Worm (Caenorhabditis elegans) whole organism, L3 larva: ENCODE data around the gene nmat-1.

Source experiments
- R02D3.7 ChIP-seq: fragments of 150-350 bp; optimal IDR thresholded peaks from 2 replicates; lab custom pipeline; 2014; ENCODE audit warnings: missing biosample characterization, missing genetic modification characterization
- ZK546.5 ChIP-seq: sonication (generic microtip); optimal IDR thresholded peaks from 2 replicates; lab custom pipeline; 2017; ENCODE audit warnings: missing biosample characterization, missing genetic modification characterization
- ama-1 ChIP-seq: fragments of 150-350 bp; optimal IDR thresholded peaks from 2 replicates; lab custom pipeline; 2018
- ceh-16 ChIP-seq: sonication (generic microtip); optimal IDR thresholded peaks from 2 replicates; lab custom pipeline; 2017; ENCODE audit warnings: missing biosample characterization, missing genetic modification characterization
- ceh-28 ChIP-seq: fragments of 150-350 bp; optimal IDR thresholded peaks from 2 replicates; lab custom pipeline; 2014; ENCODE audit warnings: missing biosample characterization, missing genetic modification reagents, missing genetic modification characterization
- ceh-82 ChIP-seq: fragments of 150-350 bp; optimal IDR thresholded peaks from 2 replicates; lab custom pipeline; 2014; ENCODE audit warnings: missing biosample characterization, missing genetic modification characterization
- ceh-9 ChIP-seq: sonication (generic microtip); optimal IDR thresholded peaks from 2 replicates; lab custom pipeline; 2018; ENCODE audit warnings: missing biosample characterization, missing genetic modification characterization
- egl-27 ChIP-seq: sonication (generic microtip); optimal IDR thresholded peaks from 4 replicates; lab custom pipeline; 2017; ENCODE audit warnings: missing biosample characterization, missing genetic modification reagents, missing genetic modification characterization
- egl-5 ChIP-seq: fragments of 150-350 bp; optimal IDR thresholded peaks from 2 replicates; lab custom pipeline; 2017; ENCODE audit warnings: missing biosample characterization, missing genetic modification reagents, missing genetic modification characterization, inconsistent platforms
- elt-1 ChIP-seq: fragments of 150-350 bp; optimal IDR thresholded peaks from 2 replicates; lab custom pipeline; 2014; ENCODE audit warnings: missing biosample characterization, missing genetic modification characterization
- elt-2 ChIP-seq: sonication (generic microtip); optimal IDR thresholded peaks from 2 replicates; lab custom pipeline; 2016; ENCODE audit warnings: missing genetic modification reagents, mild to moderate bottlenecking, missing genetic modification characterization, missing compliant biosample characterization
- elt-3 ChIP-seq, 3 experiments: fragments of 150-350 bp in 1 of 3; sonication (generic microtip) in 2 of 3; optimal IDR thresholded peaks; 2 replicates in 2 of 3; 4 replicates in 1 of 3; lab custom pipeline; 2014 to 2017; ENCODE audit warnings: missing biosample characterization in 3 of 3, missing genetic modification characterization in 3 of 3
- eor-1 ChIP-seq, 2 experiments: fragments of 150-350 bp; optimal IDR thresholded peaks; 2 replicates each; lab custom pipeline; 2014 to 2018; ENCODE audit warnings: missing biosample characterization in 2 of 2, missing genetic modification characterization in 2 of 2
- fkh-10 ChIP-seq: sonication (generic microtip); optimal IDR thresholded peaks from 2 replicates; lab custom pipeline; 2017; ENCODE audit warnings: missing biosample characterization, missing genetic modification reagents, missing genetic modification characterization
- fkh-2 ChIP-seq: fragments of 150-350 bp; optimal IDR thresholded peaks from 2 replicates; lab custom pipeline; 2014; ENCODE audit warnings: missing biosample characterization, missing genetic modification reagents, missing genetic modification characterization
- fos-1 ChIP-seq: fragments of 150-350 bp; optimal IDR thresholded peaks from 2 replicates; lab custom pipeline; 2014; ENCODE audit warnings: missing biosample characterization, missing genetic modification characterization
- hmg-11 ChIP-seq: sonication (generic microtip); optimal IDR thresholded peaks from 2 replicates; lab custom pipeline; 2016; ENCODE audit warnings: missing genetic modification characterization, missing compliant biosample characterization
- jun-1 ChIP-seq: fragments of 150-350 bp; optimal IDR thresholded peaks from 2 replicates; lab custom pipeline; 2014; ENCODE audit warnings: missing biosample characterization, missing genetic modification reagents, missing genetic modification characterization
- lin-15B ChIP-seq: fragments of 150-350 bp; optimal IDR thresholded peaks from 2 replicates; lab custom pipeline; 2014; ENCODE audit warnings: missing biosample characterization, missing genetic modification characterization
- lin-39 ChIP-seq: fragments of 150-350 bp; optimal IDR thresholded peaks from 2 replicates; lab custom pipeline; 2018; ENCODE audit warnings: missing biosample characterization, missing genetic modification reagents, missing genetic modification characterization
- lsy-12 ChIP-seq: sonication (generic microtip); optimal IDR thresholded peaks from 2 replicates; lab custom pipeline; 2016; ENCODE audit warnings: mild to moderate bottlenecking, missing genetic modification characterization, missing compliant biosample characterization
- mdl-1 ChIP-seq: fragments of 150-350 bp; optimal IDR thresholded peaks from 2 replicates; lab custom pipeline; 2014; ENCODE audit warnings: missing biosample characterization, missing genetic modification characterization
- mml-1 ChIP-seq: fragments of 150-350 bp; sonication (generic microtip); optimal IDR thresholded peaks from 3 replicates; lab custom pipeline; 2014; ENCODE audit warnings: missing biosample characterization, missing genetic modification characterization
- nhr-11 ChIP-seq: fragments of 150-350 bp; optimal IDR thresholded peaks from 2 replicates; lab custom pipeline; 2014; ENCODE audit warnings: missing biosample characterization, missing genetic modification characterization
- nhr-12 ChIP-seq: fragments of 150-350 bp; optimal IDR thresholded peaks from 2 replicates; lab custom pipeline; 2014; ENCODE audit warnings: missing biosample characterization, missing genetic modification characterization
- nhr-23 ChIP-seq: fragments of 150-350 bp; optimal IDR thresholded peaks from 2 replicates; lab custom pipeline; 2014; ENCODE audit warnings: missing biosample characterization, missing genetic modification reagents, missing genetic modification characterization
- nhr-237 ChIP-seq: fragments of 150-350 bp; optimal IDR thresholded peaks from 2 replicates; lab custom pipeline; 2014; ENCODE audit warnings: missing biosample characterization, missing genetic modification characterization
- nhr-25 ChIP-seq: sonication (generic microtip); optimal IDR thresholded peaks from 2 replicates; lab custom pipeline; 2017; ENCODE audit warnings: missing biosample characterization, missing genetic modification characterization
- nhr-28 ChIP-seq: fragments of 150-350 bp; optimal IDR thresholded peaks from 2 replicates; lab custom pipeline; 2014; ENCODE audit warnings: missing biosample characterization, missing genetic modification characterization
- nhr-43 ChIP-seq: sonication (generic microtip); optimal IDR thresholded peaks from 2 replicates; lab custom pipeline; 2016; ENCODE audit warnings: mild to moderate bottlenecking, missing genetic modification characterization, missing compliant biosample characterization; ENCODE audit not compliant: poor library complexity, severe bottlenecking
- nhr-67 ChIP-seq: fragments of 150-350 bp; optimal IDR thresholded peaks from 2 replicates; lab custom pipeline; 2014; ENCODE audit warnings: missing biosample characterization, missing genetic modification characterization
- nhr-76 ChIP-seq: fragments of 150-350 bp; sonication (generic microtip); optimal IDR thresholded peaks from 5 replicates; lab custom pipeline; 2014; ENCODE audit warnings: missing biosample characterization, missing genetic modification characterization
- pha-4 ChIP-seq: fragments of 150-350 bp; optimal IDR thresholded peaks from 2 replicates; lab custom pipeline; 2014; ENCODE audit warnings: missing biosample characterization, missing genetic modification reagents, missing genetic modification characterization
- pqm-1 ChIP-seq: fragments of 150-350 bp; optimal IDR thresholded peaks from 2 replicates; lab custom pipeline; 2017; ENCODE audit warnings: missing biosample characterization, missing genetic modification characterization, inconsistent platforms
- sea-2 ChIP-seq: fragments of 150-350 bp; sonication (generic microtip); optimal IDR thresholded peaks from 4 replicates; lab custom pipeline; 2014; ENCODE audit warnings: missing biosample characterization, missing genetic modification reagents, missing genetic modification characterization
- skn-1 ChIP-seq: fragments of 150-350 bp; optimal IDR thresholded peaks from 2 replicates; lab custom pipeline; 2014; ENCODE audit warnings: missing biosample characterization, missing genetic modification characterization
- snpc-4 ChIP-seq: fragments of 150-350 bp; optimal IDR thresholded peaks from 2 replicates; lab custom pipeline; 2014; ENCODE audit warnings: missing biosample characterization, missing genetic modification characterization
- tbx-2 ChIP-seq: sonication (generic microtip); optimal IDR thresholded peaks from 2 replicates; lab custom pipeline; 2016; ENCODE audit warnings: mild to moderate bottlenecking, missing genetic modification characterization, missing compliant biosample characterization
- unc-39 ChIP-seq: sonication (generic microtip); optimal IDR thresholded peaks from 4 replicates; lab custom pipeline; 2017; ENCODE audit warnings: missing biosample characterization, missing genetic modification characterization
- unc-62 ChIP-seq: fragments of 150-350 bp; sonication (generic microtip); optimal IDR thresholded peaks from 4 replicates; lab custom pipeline; 2014; ENCODE audit warnings: missing biosample characterization, missing genetic modification reagents, missing genetic modification characterization
- zag-1 ChIP-seq: fragments of 150-350 bp; optimal IDR thresholded peaks from 2 replicates; lab custom pipeline; 2014; ENCODE audit warnings: missing biosample characterization, missing genetic modification characterization
- ztf-11 ChIP-seq: fragments of 150-350 bp; optimal IDR thresholded peaks from 2 replicates; lab custom pipeline; 2014; ENCODE audit warnings: missing biosample characterization, missing genetic modification characterization
- ztf-4 ChIP-seq: fragments of 150-350 bp; optimal IDR thresholded peaks from 2 replicates; lab custom pipeline; 2014; ENCODE audit warnings: missing biosample characterization, missing genetic modification characterization

nmat-1 gene

DNA sequence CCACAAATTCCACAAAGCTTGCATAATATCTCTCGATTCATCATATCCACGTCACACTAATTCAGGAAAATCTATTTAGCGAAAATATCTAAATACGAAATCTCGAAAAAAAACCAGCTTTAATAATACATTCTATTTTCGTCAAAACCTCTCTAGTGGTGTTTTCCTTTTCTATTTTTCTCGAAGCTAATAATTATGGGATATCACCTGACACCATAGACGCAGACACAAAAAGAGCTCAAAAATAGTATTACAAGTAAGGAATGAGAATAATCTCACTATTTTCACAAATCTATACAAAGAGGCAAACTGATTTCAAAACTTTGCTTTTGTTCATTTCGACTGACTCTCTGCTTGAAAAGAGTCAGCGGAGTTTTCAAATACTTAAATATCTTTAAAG, 48.8 kb downstream of the nmat-1 start:
- TF ChIP-seq skn-1 (tag; lab: Kevin White, UChicago) (no peak), unc-39 (tag; lab: Kevin White, UChicago) (no peak), R02D3.7 (tag; lab: Kevin White, UChicago) (no peak), ceh-9 (tag; lab: Kevin White, UChicago) (no peak), tbx-2 (tag; lab: Kevin White, UChicago) (no peak), lsy-12 (no peak), jun-1 (no peak), unc-62 (GFP tag; lab: Kevin White, UChicago) (no peak), nhr-76 (tag; lab: Kevin White, UChicago) (no peak), egl-5 (no peak), snpc-4 (tag; lab: Kevin White, UChicago) (no peak), ceh-16 (tag; lab: Kevin White, UChicago) (no peak), elt-2 (tag; lab: Kevin White, UChicago) (no peak), sea-2 (no peak), ama-1 (lab: Kevin White, UChicago) (no peak), egl-27 (tag; lab: Kevin White, UChicago) (no peak), zag-1 (no peak), nhr-23 (tag; lab: Kevin White, UChicago) (no peak), elt-3 (tag; optimal IDR thresholded peaks at IDR 0.05; lab: Kevin White, UChicago) (no peak)

DNA sequence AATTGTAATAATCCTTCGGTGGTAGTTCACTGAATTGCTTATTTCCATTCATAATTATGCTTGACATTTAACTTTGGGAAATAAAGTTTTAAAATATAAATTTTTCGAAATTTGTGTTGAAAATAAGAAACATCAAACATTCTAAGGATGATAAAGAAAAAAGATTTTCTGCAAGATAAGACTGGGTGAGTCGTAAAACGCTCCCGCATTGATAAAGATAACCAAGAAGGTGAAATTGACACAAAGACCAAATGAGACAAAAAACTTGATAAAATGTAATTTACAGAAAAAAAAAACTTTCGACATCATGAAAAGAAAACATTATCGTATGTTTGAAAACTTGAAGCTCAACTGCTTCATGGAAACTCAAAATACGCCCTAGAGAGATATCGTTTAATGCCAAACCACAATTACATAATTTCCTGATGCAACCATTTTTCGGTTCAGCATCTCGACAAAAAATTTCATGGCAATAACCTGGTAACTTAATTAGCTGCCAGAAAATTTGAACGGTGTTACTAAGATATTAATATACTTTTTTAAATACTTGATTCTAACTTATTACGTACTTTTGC, 49.7 kb downstream of the nmat-1 start:
- TF ChIP-seq fkh-2 (no peak), lsy-12 (no peak), ztf-4 (tag; lab: Kevin White, UChicago) (no peak), nhr-43 (peak; percentile 52), zag-1 (no peak), ama-1 (lab: Kevin White, UChicago) (peak; percentile 37), ceh-28 (tag; lab: Kevin White, UChicago) (no peak), nhr-12 (tag; lab: Kevin White, UChicago) (no peak), ceh-9 (tag; lab: Kevin White, UChicago) (no peak), unc-62 (GFP tag; lab: Kevin White, UChicago) (no peak), ZK546.5 (tag; lab: Kevin White, UChicago) (no peak), pha-4 (tag; lab: Kevin White, UChicago) (peak; percentile 17), lin-15B (tag; lab: Kevin White, UChicago) (no peak), fos-1 (tag; lab: Kevin White, UChicago) (no peak), ztf-11 (tag; lab: Kevin White, UChicago) (no peak), elt-2 (tag; lab: Kevin White, UChicago) (peak; percentile 91), nhr-67 (tag; lab: Kevin White, UChicago) (no peak), pqm-1 (tag; lab: Kevin White, UChicago) (peak; percentile 52), eor-1 (tag; optimal IDR thresholded peaks at IDR 0.05; lab: Kevin White, UChicago) (no peak), egl-5 (no peak), hmg-11 (no peak), nhr-237 (tag; lab: Kevin White, UChicago) (no peak)

DNA sequence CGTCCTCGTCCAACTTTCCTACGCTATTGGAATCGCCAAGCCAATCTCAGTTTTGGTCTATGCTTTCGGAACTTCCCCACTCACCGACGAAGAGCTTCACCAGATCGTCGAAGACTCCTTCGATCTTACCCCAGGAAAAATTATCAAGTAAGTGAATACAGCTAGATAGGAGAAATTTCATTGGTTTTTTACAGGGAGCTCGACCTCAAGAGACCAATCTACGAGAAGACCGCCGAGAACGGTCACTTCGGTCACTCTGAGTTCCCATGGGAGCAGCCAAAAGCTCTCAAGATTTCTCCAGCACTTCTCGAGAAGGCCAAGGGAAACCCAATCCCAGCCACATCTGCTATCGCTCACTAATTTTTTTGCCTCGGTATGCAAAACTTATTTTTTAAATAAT, 50.8 kb downstream of the nmat-1 start:
- TF ChIP-seq mml-1 (tag; lab: Kevin White, UChicago): no peak

DNA sequence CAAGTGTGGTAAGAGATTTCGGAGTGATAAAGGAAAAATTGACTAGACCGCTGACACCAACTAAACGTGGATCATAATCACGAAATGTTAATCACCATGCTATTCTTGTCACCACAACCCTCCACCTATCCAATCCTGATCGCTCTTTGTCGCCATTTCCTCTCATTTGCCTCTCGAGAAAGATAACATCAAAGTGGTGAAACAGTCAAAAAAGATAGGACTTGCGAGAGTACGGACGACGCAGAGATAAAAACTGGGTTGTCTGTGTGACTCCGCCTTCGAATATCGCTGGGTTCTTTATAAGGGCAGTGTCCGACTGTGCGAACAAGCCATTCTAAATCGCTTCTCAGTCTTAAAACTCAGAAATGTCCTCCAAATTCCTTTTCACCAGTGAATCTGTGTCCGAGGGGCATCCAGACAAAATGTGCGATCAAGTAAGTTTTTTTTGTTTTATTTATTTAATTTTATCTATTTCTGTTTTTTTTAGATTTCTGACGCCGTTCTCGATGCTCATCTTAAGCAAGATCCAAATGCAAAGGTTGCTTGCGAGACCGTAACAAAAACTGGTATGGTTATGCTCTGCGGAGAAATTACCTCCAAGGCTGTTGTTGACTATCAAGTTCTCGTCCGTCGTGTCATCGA, 52.1 kb downstream of the nmat-1 start, which contains the start of gene sams-1:
TSS of gene sams-1 (plus strand) at position 300 of the 642 bp plus-strand sequence.
- TF ChIP-seq unc-39 (tag; lab: Kevin White, UChicago) (no peak), pha-4 (tag; lab: Kevin White, UChicago) (no peak), mdl-1 (no peak), lsy-12 (no peak), fos-1 (tag; lab: Kevin White, UChicago) (no peak), jun-1 (no peak), skn-1 (tag; lab: Kevin White, UChicago) (no peak), elt-3 (tag; optimal IDR thresholded peaks at IDR 0.05; lab: Kevin White, UChicago) (peak in 1 of 3 experiments; percentile 29), zag-1 (no peak), pqm-1 (tag; lab: Kevin White, UChicago) (peak; percentile 39), egl-27 (tag; lab: Kevin White, UChicago) (no peak), nhr-28 (tag; lab: Kevin White, UChicago) (no peak), elt-2 (tag; lab: Kevin White, UChicago) (peak; percentile 75), ceh-28 (tag; lab: Kevin White, UChicago) (no peak), fkh-2 (no peak), nhr-12 (tag; lab: Kevin White, UChicago) (no peak), lin-39 (tag; lab: Kevin White, UChicago) (no peak), ama-1 (lab: Kevin White, UChicago) (peak; percentile 59), nhr-11 (tag; lab: Kevin White, UChicago) (no peak), R02D3.7 (tag; lab: Kevin White, UChicago) (no peak), ZK546.5 (tag; lab: Kevin White, UChicago) (no peak), ztf-11 (tag; lab: Kevin White, UChicago) (no peak), nhr-23 (tag; lab: Kevin White, UChicago) (peak; percentile 17), unc-62 (GFP tag; lab: Kevin White, UChicago) (no peak), fkh-10 (GFP tag; lab: Kevin White, UChicago) (no peak), ceh-82 (no peak), nhr-25 (tag; lab: Kevin White, UChicago) (peak; percentile 11), hmg-11 (no peak), elt-1 (tag; lab: Kevin White, UChicago) (peak; percentile 76), nhr-237 (tag; lab: Kevin White, UChicago) (no peak), eor-1 (tag; optimal IDR thresholded peaks at IDR 0.05; lab: Kevin White, UChicago) (no peak), tbx-2 (tag; lab: Kevin White, UChicago) (no peak), ceh-9 (tag; lab: Kevin White, UChicago) (no peak)
